Fruit fly (Drosophila melanogaster) whole organism, embryonic: Measurements from ENCODE around the gene Rcd-1r.

Experiments
- Asciz ChIP-seq: fragments of 200-800 bp; sonication (Bioruptor generic); optimal IDR thresholded peaks from 2 replicates; lab custom pipeline; 2017; ENCODE audit warnings: missing biosample characterization, mild to moderate bottlenecking, missing genetic modification characterization, missing genetic modification reagents
- Atf-2 ChIP-seq: fragments of 200-800 bp; sonication (Bioruptor generic); optimal IDR thresholded peaks from 2 replicates; lab custom pipeline; 2016; ENCODE audit warnings: missing biosample characterization, missing genetic modification characterization
- B-H2 ChIP-seq: fragments of 200-800 bp; sonication (Bioruptor generic); optimal IDR thresholded peaks from 2 replicates; lab custom pipeline; 2018; ENCODE audit warnings: missing biosample characterization, mild to moderate bottlenecking, missing genetic modification characterization
- CG10209 ChIP-seq: fragments of 200-800 bp; sonication (Bioruptor generic); optimal IDR thresholded peaks from 3 replicates; lab custom pipeline; 2017; ENCODE audit warnings: missing biosample characterization, mild to moderate bottlenecking, missing genetic modification characterization, missing genetic modification reagents
- CG10654 ChIP-seq: fragments of 200-800 bp; sonication (Bioruptor generic); optimal IDR thresholded peaks from 2 replicates; lab custom pipeline; 2016; ENCODE audit warnings: missing biosample characterization, missing genetic modification characterization
- CG11247 ChIP-seq: fragments of 200-800 bp; sonication (Bioruptor generic); IDR thresholded peaks from 2 replicates; pipeline ENCODE4 v1.3.6; 2022; ENCODE audit warnings: missing biosample characterization, missing genetic modification characterization
- CG11398 ChIP-seq: fragments of 200-800 bp; sonication (Bioruptor generic); optimal IDR thresholded peaks from 2 replicates; lab custom pipeline; 2016; ENCODE audit warnings: missing biosample characterization, missing genetic modification characterization
- CG11696 ChIP-seq: fragments of 200-800 bp; sonication (Bioruptor generic); IDR thresholded peaks from 2 replicates; pipeline ENCODE4 v1.3.6; 2022; ENCODE audit warnings: missing biosample characterization, missing genetic modification characterization
- CG12391 ChIP-seq: fragments of 200-800 bp; sonication (Bioruptor generic); optimal IDR thresholded peaks from 3 replicates; lab custom pipeline; 2018; ENCODE audit warnings: missing biosample characterization, mild to moderate bottlenecking, missing genetic modification characterization, moderate library complexity
- CG12942 ChIP-seq: fragments of 200-800 bp; sonication (Bioruptor generic); optimal IDR thresholded peaks from 3 replicates; lab custom pipeline; 2016; ENCODE audit warnings: missing biosample characterization, missing genetic modification characterization
- CG1602 ChIP-seq: fragments of 200-800 bp; sonication (Bioruptor generic); optimal IDR thresholded peaks from 3 replicates; lab custom pipeline; 2016; ENCODE audit warnings: missing biosample characterization, missing genetic modification characterization
- CG16863 ChIP-seq: fragments of 200-800 bp; sonication (Bioruptor generic); optimal IDR thresholded peaks from 3 replicates; lab custom pipeline; 2016; ENCODE audit warnings: missing biosample characterization, missing genetic modification characterization
- CG17361 ChIP-seq: fragments of 200-800 bp; sonication (Bioruptor generic); IDR thresholded peaks from 3 replicates; pipeline ENCODE4 v1.3.6; 2022; ENCODE audit warnings: missing biosample characterization, missing genetic modification characterization
- CG17912 ChIP-seq: fragments of 200-800 bp; sonication (Bioruptor generic); optimal IDR thresholded peaks from 2 replicates; lab custom pipeline; 2018; ENCODE audit warnings: missing biosample characterization, mild to moderate bottlenecking, missing genetic modification characterization
- CG30431 ChIP-seq: fragments of 200-800 bp; sonication (Bioruptor generic); optimal IDR thresholded peaks from 2 replicates; lab custom pipeline; 2017; ENCODE audit warnings: missing biosample characterization, missing genetic modification characterization
- CG34224 ChIP-seq: fragments of 200-800 bp; sonication (Bioruptor generic); IDR thresholded peaks from 3 replicates; pipeline ENCODE4 v1.3.6; 2022; ENCODE audit warnings: missing biosample characterization, missing genetic modification characterization; ENCODE audit not compliant: partially characterized antibody
- CG34376 ChIP-seq: fragments of 200-800 bp; sonication (Bioruptor generic); optimal IDR thresholded peaks from 2 replicates; lab custom pipeline; 2018; ENCODE audit warnings: missing biosample characterization, mild to moderate bottlenecking, missing genetic modification characterization
- CG4404 ChIP-seq: fragments of 200-800 bp; sonication (Bioruptor generic); IDR thresholded peaks from 2 replicates; pipeline ENCODE4 v1.3.6; 2022; ENCODE audit warnings: missing biosample characterization, missing genetic modification characterization
- CG6654 ChIP-seq: fragments of 200-800 bp; sonication (Bioruptor generic); optimal IDR thresholded peaks from 2 replicates; lab custom pipeline; 2017; ENCODE audit warnings: missing biosample characterization, mild to moderate bottlenecking, missing genetic modification characterization
- CG7372 ChIP-seq: fragments of 200-800 bp; sonication (Bioruptor generic); IDR thresholded peaks from 2 replicates; pipeline ENCODE4 v1.3.6; 2022; ENCODE audit warnings: missing biosample characterization, missing genetic modification characterization
- CG8924 ChIP-seq: fragments of 200-800 bp; optimal IDR thresholded peaks from 3 replicates; lab custom pipeline; 2019; ENCODE audit warnings: missing biosample characterization, mild to moderate bottlenecking, missing genetic modification characterization, moderate library complexity
- Eip74EF ChIP-seq, 2 experiments: fragments of 200-800 bp in 1 of 2; fragments of >200 bp in 1 of 2; sonication (Bioruptor generic) in 1 of 2; optimal IDR thresholded peaks; 2 replicates each; lab custom pipeline; 2017 to 2019; ENCODE audit warnings: missing biosample characterization in 2 of 2, missing genetic modification characterization in 2 of 2, mild to moderate bottlenecking in 1 of 2, moderate library complexity in 1 of 2
- Hr39 ChIP-seq: fragments of >200 bp; optimal IDR thresholded peaks from 2 replicates; lab custom pipeline; 2017
- Lim3 ChIP-seq: fragments of 200-800 bp; sonication (Bioruptor generic); IDR thresholded peaks from 2 replicates; pipeline ENCODE4 v1.3.6; 2022; ENCODE audit warnings: missing biosample characterization, missing genetic modification characterization
- Meics ChIP-seq: fragments of 200-800 bp; sonication (Bioruptor generic); optimal IDR thresholded peaks from 2 replicates; lab custom pipeline; 2017; ENCODE audit warnings: missing biosample characterization, mild to moderate bottlenecking, missing genetic modification characterization
- Mes4 ChIP-seq: fragments of 200-800 bp; sonication (Bioruptor generic); optimal IDR thresholded peaks from 2 replicates; lab custom pipeline; 2016; ENCODE audit warnings: missing biosample characterization, missing genetic modification characterization
- Nf-YA ChIP-seq: fragments of 200-800 bp; sonication (Bioruptor generic); IDR thresholded peaks from 2 replicates; pipeline ENCODE4 v1.3.6; 2022; ENCODE audit warnings: missing biosample characterization, missing genetic modification characterization
- Opbp ChIP-seq: fragments of 200-800 bp; sonication (Bioruptor generic); IDR thresholded peaks from 3 replicates; pipeline ENCODE4 v1.3.6; 2022; ENCODE audit warnings: missing biosample characterization, missing genetic modification characterization; ENCODE audit not compliant: partially characterized antibody
- Rx ChIP-seq: fragments of 200-800 bp; sonication (Bioruptor generic); IDR thresholded peaks from 2 replicates; pipeline ENCODE4 v1.3.6; 2022; ENCODE audit warnings: missing biosample characterization, missing genetic modification characterization
- ab ChIP-seq: fragments of 200-800 bp; sonication (Bioruptor generic); optimal IDR thresholded peaks from 2 replicates; lab custom pipeline; 2016; ENCODE audit warnings: missing biosample characterization, missing genetic modification characterization
- bigmax ChIP-seq: fragments of 200-800 bp; sonication (Bioruptor generic); optimal IDR thresholded peaks from 2 replicates; lab custom pipeline; 2018; ENCODE audit warnings: missing biosample characterization, mild to moderate bottlenecking, missing genetic modification characterization
- bowl ChIP-seq: fragments of 200-800 bp; sonication (Bioruptor generic); IDR thresholded peaks from 2 replicates; pipeline ENCODE4 v1.3.6; 2022; ENCODE audit warnings: missing biosample characterization, missing genetic modification characterization
- crc ChIP-seq: fragments of 200-800 bp; sonication (Bioruptor generic); optimal IDR thresholded peaks from 2 replicates; lab custom pipeline; 2016; ENCODE audit warnings: missing biosample characterization, missing genetic modification characterization
- exex ChIP-seq: fragments of 200-800 bp; sonication (Bioruptor generic); optimal IDR thresholded peaks from 4 replicates; lab custom pipeline; 2018; ENCODE audit warnings: missing biosample characterization, mild to moderate bottlenecking, missing genetic modification characterization, moderate library complexity
- gce ChIP-seq: fragments of 200-800 bp; sonication (Bioruptor generic); IDR thresholded peaks from 3 replicates; pipeline ENCODE4 v1.3.6; 2022; ENCODE audit warnings: missing biosample characterization, missing genetic modification characterization
- gcm2 ChIP-seq: fragments of 200-800 bp; sonication (Bioruptor generic); optimal IDR thresholded peaks from 2 replicates; lab custom pipeline; 2016; ENCODE audit warnings: missing biosample characterization, missing genetic modification characterization
- gro ChIP-seq: fragments of 200-800 bp; sonication (Bioruptor generic); optimal IDR thresholded peaks from 2 replicates; lab custom pipeline; 2016; ENCODE audit warnings: missing biosample characterization, missing genetic modification characterization
- gsb ChIP-seq: fragments of 200-800 bp; sonication (Bioruptor generic); IDR thresholded peaks from 2 replicates; pipeline ENCODE4 v1.3.6; 2022; ENCODE audit warnings: missing biosample characterization, missing genetic modification characterization
- hbn ChIP-seq: fragments of 200-800 bp; sonication (Bioruptor generic); IDR thresholded peaks from 2 replicates; pipeline ENCODE4 v1.3.6; 2022; ENCODE audit warnings: missing biosample characterization, missing genetic modification characterization; ENCODE audit not compliant: partially characterized antibody
- insv ChIP-seq, 2 experiments: fragments of 200-800 bp; sonication (Bioruptor generic); optimal IDR thresholded peaks; 3 replicates each; lab custom pipeline; 2016 to 2018; ENCODE audit warnings: missing biosample characterization in 2 of 2, missing genetic modification characterization in 2 of 2
- jumu ChIP-seq: fragments of 200-800 bp; sonication (Bioruptor generic); optimal IDR thresholded peaks from 3 replicates; lab custom pipeline; 2016; ENCODE audit warnings: missing biosample characterization, missing genetic modification characterization
- ken ChIP-seq: fragments of 200-800 bp; sonication (Bioruptor generic); IDR thresholded peaks from 3 replicates; pipeline ENCODE4 v1.3.6; 2022; ENCODE audit warnings: missing biosample characterization, missing genetic modification characterization
- onecut ChIP-seq: fragments of 200-800 bp; sonication (Bioruptor generic); IDR thresholded peaks from 2 replicates; pipeline ENCODE4 v1.3.6; 2022; ENCODE audit warnings: missing biosample characterization, missing genetic modification characterization
- pfk ChIP-seq: fragments of 200-800 bp; sonication (Bioruptor generic); optimal IDR thresholded peaks from 2 replicates; lab custom pipeline; 2018; ENCODE audit warnings: missing biosample characterization, mild to moderate bottlenecking, missing genetic modification characterization, moderate library complexity
- pita ChIP-seq: fragments of 200-800 bp; sonication (Bioruptor generic); optimal IDR thresholded peaks from 2 replicates; lab custom pipeline; 2017; ENCODE audit warnings: missing biosample characterization, mild to moderate bottlenecking, missing genetic modification characterization
- ranshi ChIP-seq: fragments of 200-800 bp; sonication (Bioruptor generic); IDR thresholded peaks from 2 replicates; pipeline ENCODE4 v1.3.6; 2022; ENCODE audit warnings: missing biosample characterization, missing genetic modification characterization
- sr ChIP-seq: fragments of 200-800 bp; sonication (Bioruptor generic); IDR thresholded peaks from 3 replicates; pipeline ENCODE4 v1.3.6; 2022; ENCODE audit warnings: missing biosample characterization, missing genetic modification characterization
- tll ChIP-seq, 2 experiments: fragments of 200-800 bp in 1 of 2; fragments of >200 bp in 1 of 2; sonication (Bioruptor generic) in 1 of 2; optimal IDR thresholded peaks; 2 replicates each; lab custom pipeline; 2017 to 2019; ENCODE audit warnings: missing biosample characterization in 2 of 2, missing genetic modification characterization in 2 of 2, mild to moderate bottlenecking in 1 of 2, moderate library complexity in 1 of 2
- tup ChIP-seq: fragments of 200-800 bp; sonication (Bioruptor generic); optimal IDR thresholded peaks from 2 replicates; lab custom pipeline; 2016; ENCODE audit warnings: missing biosample characterization, mild to moderate bottlenecking, missing genetic modification characterization, moderate library complexity
- twi ChIP-seq: fragments of 200-800 bp; optimal IDR thresholded peaks from 2 replicates; lab custom pipeline; 2019; ENCODE audit warnings: missing biosample characterization, mild to moderate bottlenecking, missing genetic modification characterization, moderate library complexity

Gene Rcd-1r

DNA sequence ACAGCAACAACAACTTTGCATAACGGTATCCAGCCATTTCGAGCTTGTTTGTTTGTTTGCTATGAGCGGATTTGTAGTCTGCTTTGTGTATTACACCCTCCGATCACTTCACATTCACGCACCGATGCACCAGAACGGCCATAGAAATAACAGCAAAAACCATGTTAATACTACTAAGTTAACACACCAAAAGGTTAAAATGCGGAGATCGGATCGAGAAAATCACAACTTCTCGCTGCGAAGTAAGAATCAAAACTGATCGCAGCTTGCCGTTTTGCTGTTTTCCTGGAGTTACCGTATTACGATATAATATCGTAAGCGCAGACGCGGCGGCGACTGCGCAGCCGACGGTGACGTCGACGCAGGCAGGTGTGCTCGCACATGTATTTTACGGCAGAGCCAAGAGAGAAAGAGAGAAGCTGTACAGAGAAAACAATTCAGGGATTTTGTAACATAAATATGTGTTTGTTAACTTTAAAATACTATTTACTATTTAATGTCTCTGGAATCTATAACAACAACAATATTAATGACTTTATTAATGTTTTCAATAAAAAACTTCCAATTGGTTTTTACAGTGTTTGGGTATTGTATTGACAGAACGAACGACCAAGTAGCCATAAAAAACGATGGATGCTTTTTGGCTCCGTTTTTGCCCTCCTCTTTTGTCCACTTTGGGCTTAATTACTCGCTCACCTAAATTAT is 29.1 kb downstream of the Rcd-1r start, which contains the start of gene CG13101 (continued):
- peak in 1 of 2 experiments; percentile 27 for TF ChIP-seq insv (GFP tag; optimal IDR thresholded peaks at IDR 0.05; lab: Kevin White, UChicago)
- TF ChIP-seq CG6654 (GFP tag; lab: Kevin White, UChicago) = peak; percentile 20
- TF ChIP-seq CG16863 (GFP tag; lab: Kevin White, UChicago) = peak; percentile 85
- TF ChIP-seq tll (GFP tag; optimal IDR thresholded peaks at IDR 0.05; lab: Kevin White, UChicago) = no peak
- TF ChIP-seq gcm2 = peak; percentile 60
- peak; percentile 75 for TF ChIP-seq tup
- peak; percentile 81 for TF ChIP-seq gro (GFP tag; lab: Kevin White, UChicago)
- TF ChIP-seq jumu (GFP tag; lab: Kevin White, UChicago) = peak; percentile 80
- TF ChIP-seq ranshi (GFP tag; lab: Robert Waterston, UW) = peak; percentile 94
- peak; percentile 70 for TF ChIP-seq exex (tag; lab: Kevin White, UChicago)
- TF ChIP-seq gce (GFP tag; lab: Robert Waterston, UW) = peak; percentile 93
- peak; percentile 76 for TF ChIP-seq Rx (GFP tag; lab: Robert Waterston, UW)
- peak; percentile 84 for TF ChIP-seq CG4404
- TF ChIP-seq Lim3 (GFP tag; lab: Robert Waterston, UW) = 0 out of 2 replicates have a peak, but pooled peaks have one; percentile 46
- peak; percentile 86 for TF ChIP-seq bowl (GFP tag; lab: Robert Waterston, UW)
- peak; percentile 89 for TF ChIP-seq CG10209 (GFP tag; lab: Kevin White, UChicago)
- peak; percentile 83 for TF ChIP-seq Nf-YA (GFP tag; lab: Robert Waterston, UW)
- no peak for TF ChIP-seq pfk (GFP tag; lab: Kevin White, UChicago)
- TF ChIP-seq CG7372 (GFP tag; lab: Robert Waterston, UW) = peak; percentile 90
- peak; percentile 54 for TF ChIP-seq CG11398
- TF ChIP-seq onecut (GFP tag; lab: Robert Waterston, UW) = peak; percentile 81
- no peak for TF ChIP-seq CG17912 (GFP tag; lab: Kevin White, UChicago)
- TF ChIP-seq Opbp (GFP tag; lab: Robert Waterston, UW) = no peak
- peak; percentile 70 for TF ChIP-seq CG30431 (GFP tag; lab: Kevin White, UChicago)
- TF ChIP-seq CG11696 (GFP tag; lab: Robert Waterston, UW) = peak; percentile 89
- TF ChIP-seq Atf-2 (GFP tag; lab: Kevin White, UChicago) = peak; percentile 83
- 0 out of 3 replicates have a peak, but pooled peaks have one; percentile 9 for TF ChIP-seq CG34224 (GFP tag; lab: Robert Waterston, UW)
- peak; percentile 81 for TF ChIP-seq CG1602 (GFP tag; lab: Kevin White, UChicago)
- TF ChIP-seq ken (GFP tag; lab: Robert Waterston, UW) = no peak; the same call in 1 of the 3 replicates
- no peak for TF ChIP-seq B-H2
- TF ChIP-seq bigmax (GFP tag; lab: Kevin White, UChicago) = no peak
- TF ChIP-seq CG34376 (GFP tag; lab: Kevin White, UChicago) = peak; percentile 62
- no peak for TF ChIP-seq hbn
- TF ChIP-seq Meics (GFP tag; lab: Kevin White, UChicago) = peak; percentile 93
- peak; percentile 85 for TF ChIP-seq CG11247 (GFP tag; lab: Robert Waterston, UW)
- peak; percentile 95 for TF ChIP-seq CG8924 (tag; lab: Kevin White, UChicago)
- no peak for TF ChIP-seq ab (GFP tag; lab: Kevin White, UChicago)
- TF ChIP-seq gsb (GFP tag; lab: Robert Waterston, UW) = peak; percentile 89
- TF ChIP-seq sr = no peak
- peak; percentile 91 for TF ChIP-seq CG17361 (GFP tag; lab: Robert Waterston, UW)
- peak; percentile 71 for TF ChIP-seq Mes4
- TF ChIP-seq Hr39 = no peak
- TF ChIP-seq twi = peak; percentile 84
- peak in 1 of 2 experiments; percentile 90 for TF ChIP-seq Eip74EF (GFP tag; optimal IDR thresholded peaks at IDR 0.05; lab: Kevin White, UChicago)
- peak; percentile 84 for TF ChIP-seq CG10654 (GFP tag; lab: Kevin White, UChicago)
- TF ChIP-seq CG12942 (GFP tag; lab: Kevin White, UChicago) = peak; percentile 89
- peak; percentile 96 for TF ChIP-seq CG12391 (tag; lab: Kevin White, UChicago)
- TF ChIP-seq Asciz (GFP tag; lab: Kevin White, UChicago) = peak; percentile 90
- TF ChIP-seq crc (GFP tag; lab: Kevin White, UChicago) = peak; percentile 63
- TF ChIP-seq pita = no peak
